Fruit fly (Drosophila melanogaster) S2 (cell line): ENCODE data around the gene CG10510.

ENCODE experiments used
- CG8478 ChIP-seq: fragments of >200 bp; optimal IDR thresholded peaks from 2 replicates; lab custom pipeline; 2018
- CTCF ChIP-seq, 2 experiments: fragments of >200 bp; optimal IDR thresholded peaks; 2 replicates each; lab custom pipeline; 2018

DNA sequence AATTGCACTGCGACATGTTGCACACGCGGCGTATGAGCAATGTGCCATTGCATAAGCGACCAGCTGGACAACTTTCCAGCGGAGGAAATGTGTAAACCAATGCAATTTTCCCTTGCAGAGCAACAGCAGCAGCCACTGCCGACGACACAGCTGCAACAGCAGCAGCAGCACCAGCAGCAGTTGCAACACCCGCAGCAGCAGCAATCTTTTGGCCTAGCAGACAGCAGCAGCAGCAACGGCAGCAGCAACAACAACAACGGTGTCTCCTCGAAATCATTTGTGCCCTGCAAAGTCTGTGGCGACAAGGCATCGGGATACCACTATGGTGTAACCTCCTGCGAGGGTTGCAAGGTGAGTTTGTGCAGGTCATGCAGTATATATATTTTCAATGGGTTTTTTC lies 20.9 kb upstream of the CG10510 start:
- TF ChIP-seq CG8478 (lab: Kevin White, UChicago) (no peak), CTCF (optimal IDR thresholded peaks at IDR 0.05; lab: Kevin White, UChicago) (no peak)
